Worm (Caenorhabditis elegans) whole organism, mixed stage, embryonic: Measurements from ENCODE around the gene rpt-6.

Experiments used
- bed-3 ChIP-seq: fragments of 200-800 bp; sonication (Bioruptor generic); optimal IDR thresholded peaks from 3 replicates; lab custom pipeline; 2018; ENCODE audit warnings: mild to moderate bottlenecking, missing genetic modification characterization, moderate library complexity, missing compliant biosample characterization
- cnd-1 ChIP-seq: fragments of 200-800 bp; sonication (Bioruptor generic); optimal IDR thresholded peaks from 2 replicates; lab custom pipeline; 2018; ENCODE audit warnings: mild to moderate bottlenecking, missing genetic modification characterization, missing compliant biosample characterization
- mab-5 ChIP-seq: fragments of 150-350 bp; optimal IDR thresholded peaks from 2 replicates; lab custom pipeline; 2014; ENCODE audit warnings: missing biosample characterization, missing genetic modification characterization
- nhr-12 ChIP-seq: fragments of 150-350 bp; optimal IDR thresholded peaks from 2 replicates; lab custom pipeline; 2014; ENCODE audit warnings: missing biosample characterization, missing genetic modification characterization
- pha-4 ChIP-seq: fragments of 150-350 bp; optimal IDR thresholded peaks from 2 replicates; lab custom pipeline; 2018; ENCODE audit warnings: missing biosample characterization, missing genetic modification reagents, missing genetic modification characterization
- snpc-4 ChIP-seq: fragments of 150-350 bp; optimal IDR thresholded peaks from 2 replicates; lab custom pipeline; 2014; ENCODE audit warnings: missing biosample characterization, missing genetic modification characterization
- unc-62 ChIP-seq: fragments of 150-350 bp; optimal IDR thresholded peaks from 2 replicates; lab custom pipeline; 2014; ENCODE audit warnings: missing biosample characterization, missing genetic modification reagents, missing genetic modification characterization
- ztf-11 ChIP-seq: fragments of 150-350 bp; optimal IDR thresholded peaks from 2 replicates; lab custom pipeline; 2014; ENCODE audit warnings: missing biosample characterization, missing genetic modification characterization

DNA sequence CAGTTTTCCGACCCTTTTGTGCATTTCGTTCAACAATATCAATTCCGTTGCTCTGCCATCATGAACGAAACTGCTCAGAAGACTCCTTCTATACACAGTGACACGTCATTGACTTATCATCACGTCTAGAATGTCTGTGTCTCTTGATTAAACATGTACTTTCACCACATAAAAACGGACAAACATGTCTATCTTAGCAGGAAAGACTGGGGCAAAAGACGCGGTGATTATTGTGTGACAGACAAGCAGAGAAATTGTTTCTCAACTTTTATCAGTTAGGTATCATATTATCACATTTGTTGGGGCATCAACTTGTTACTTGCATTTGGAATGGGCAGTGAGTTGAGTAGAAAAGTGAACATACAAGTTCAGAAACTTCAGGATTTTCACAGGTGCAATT is 45.0 kb upstream of the rpt-6 start:
- TF ChIP-seq mab-5 (no peak), pha-4 (tag; lab: Kevin White, UChicago) (no peak), snpc-4 (tag; lab: Kevin White, UChicago) (no peak), ztf-11 (tag; lab: Kevin White, UChicago) (no peak), cnd-1 (tag; lab: Kevin White, UChicago) (no peak), nhr-12 (tag; lab: Kevin White, UChicago) (no peak), bed-3 (GFP tag; lab: Kevin White, UChicago) (no peak), unc-62 (GFP tag; lab: Kevin White, UChicago) (no peak)
